Worm (Caenorhabditis elegans): Measurements from ENCODE around the gene F21C10.3.

The F21C10.3 gene

ce11 chrV:9123186-9123585 lies 4.7 kb upstream of the F21C10.3 start, which contains the start of gene F21C10.11:
Gene F21C10.11 (plus strand): TSS chrV:9123486.
- no peak for TF ChIP-seq hmbx-1 (tag; optimal IDR thresholded peaks at IDR 0.05)
- TF ChIP-seq ceh-36 (tag; optimal IDR thresholded peaks at IDR 0.05) = no peak
- TF ChIP-seq F13C5.2 (tag; optimal IDR thresholded peaks at IDR 0.05) = no peak
- no peak for TF ChIP-seq hmg-4 (GFP tag; optimal IDR thresholded peaks at IDR 0.05)

ce11 chrV:9124180-9124579 lies 3.7 kb upstream of the F21C10.3 start, which contains the start of gene F21C10.6:
Gene F21C10.6 (plus strand): TSS chrV:9124480.
- no peak for TF ChIP-seq ets-7 (tag; optimal IDR thresholded peaks at IDR 0.05)
- TF ChIP-seq scrt-1 (GFP tag; IDR thresholded peaks at IDR 0.05) = no peak
- no peak for TF ChIP-seq sea-1 (GFP tag; conservative IDR thresholded peaks at IDR 0.05)
- no peak for TF ChIP-seq ceh-13 (GFP tag; optimal IDR thresholded peaks at IDR 0.05)
- no peak for TF ChIP-seq F13C5.2 (tag; optimal IDR thresholded peaks at IDR 0.05)
- TF ChIP-seq ama-1 (optimal IDR thresholded peaks at IDR 0.05) = no peak
- TF ChIP-seq hnd-1 (tag; optimal IDR thresholded peaks at IDR 0.05) = no peak

DNA sequence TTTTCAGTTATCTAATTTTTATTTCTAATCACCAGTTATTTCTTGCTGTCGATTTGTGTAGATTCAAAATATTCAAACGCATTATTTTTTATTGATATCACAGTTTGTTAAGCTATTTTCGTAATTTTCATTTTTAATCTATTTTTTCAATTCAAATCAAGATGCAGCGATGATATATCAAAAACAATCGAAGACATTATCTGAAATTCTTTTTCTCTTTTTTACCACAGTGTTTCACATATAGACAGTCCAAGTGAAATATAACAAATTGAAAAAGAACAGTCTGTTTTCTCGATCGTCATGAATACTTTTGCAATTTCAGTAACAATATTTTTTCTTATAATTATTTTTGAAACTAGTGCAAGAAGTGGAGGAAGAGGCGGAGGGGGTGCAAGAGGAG lies 2.5 kb upstream of the F21C10.3 start, which contains the start of gene F21C10.5:
F21C10.5 (plus strand) TSS at position 301 of the 400 bp plus-strand sequence.
- TF ChIP-seq F13C5.2 (tag; optimal IDR thresholded peaks at IDR 0.05) (no peak), tbx-11 (GFP tag; IDR thresholded peaks at IDR 0.05) (no peak), hmg-4 (GFP tag; optimal IDR thresholded peaks at IDR 0.05) (no peak), sea-1 (GFP tag; conservative IDR thresholded peaks at IDR 0.05) (no peak), ets-7 (tag; optimal IDR thresholded peaks at IDR 0.05) (no peak), flt-1 (GFP tag; IDR thresholded peaks at IDR 0.05) (no peak), tra-4 (tag; optimal IDR thresholded peaks at IDR 0.05) (no peak), scrt-1 (GFP tag; IDR thresholded peaks at IDR 0.05) (no peak), ceh-36 (tag; optimal IDR thresholded peaks at IDR 0.05) (no peak), tbx-37 (GFP tag; conservative IDR thresholded peaks at IDR 0.05) (no peak), ceh-13 (GFP tag; optimal IDR thresholded peaks at IDR 0.05) (no peak), B0310.2 (tag; optimal IDR thresholded peaks at IDR 0.05) (no peak), ama-1 (optimal IDR thresholded peaks at IDR 0.05) (no peak), pes-1 (GFP tag; IDR thresholded peaks at IDR 0.05) (no peak)

DNA sequence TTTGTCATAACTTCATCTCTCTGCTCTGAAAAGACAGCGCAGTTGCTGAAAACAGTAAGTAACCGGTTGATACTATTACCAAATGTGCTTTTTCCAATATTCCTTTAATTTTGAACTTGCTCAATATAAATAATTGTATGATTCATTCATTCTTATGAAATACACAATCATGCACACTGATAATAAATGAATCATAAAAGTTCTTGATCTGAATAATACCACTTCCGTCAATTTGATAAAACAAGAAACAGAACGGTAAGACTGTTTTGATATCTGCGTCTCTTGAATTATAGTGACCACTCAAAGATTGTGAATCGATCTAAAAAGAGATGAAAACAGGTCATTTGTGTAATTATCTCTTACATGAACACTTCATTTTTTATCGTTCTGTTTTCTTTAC lies 1.6 kb upstream of the F21C10.3 start, which contains the start of gene F21C10.4:
F21C10.4 (plus strand) TSS at position 301 of the 400 bp plus-strand sequence.
- no peak for TF ChIP-seq B0310.2 (tag; optimal IDR thresholded peaks at IDR 0.05)
- TF ChIP-seq sea-1 (GFP tag; conservative IDR thresholded peaks at IDR 0.05) = no peak
- TF ChIP-seq tra-4 (tag; optimal IDR thresholded peaks at IDR 0.05) = no peak
- no peak for TF ChIP-seq pes-1 (GFP tag; IDR thresholded peaks at IDR 0.05)
- TF ChIP-seq aly-1 (tag; optimal IDR thresholded peaks at IDR 0.05) = no peak
- TF ChIP-seq ets-7 (tag; optimal IDR thresholded peaks at IDR 0.05) = no peak
- TF ChIP-seq flt-1 (GFP tag; IDR thresholded peaks at IDR 0.05) = no peak
- TF ChIP-seq hnd-1 (tag; optimal IDR thresholded peaks at IDR 0.05) = no peak
- no peak for TF ChIP-seq ceh-36 (tag; optimal IDR thresholded peaks at IDR 0.05)
- TF ChIP-seq ama-1 (optimal IDR thresholded peaks at IDR 0.05) = no peak

- no peak for TF ChIP-seq scrt-1 (GFP tag; IDR thresholded peaks at IDR 0.05)
- TF ChIP-seq hnd-1 (tag; optimal IDR thresholded peaks at IDR 0.05) = no peak
- TF ChIP-seq sea-1 (GFP tag; conservative IDR thresholded peaks at IDR 0.05) = no peak
- TF ChIP-seq B0310.2 (tag; optimal IDR thresholded peaks at IDR 0.05) = no peak
- no peak for TF ChIP-seq ama-1 (optimal IDR thresholded peaks at IDR 0.05)
- TF ChIP-seq tbx-37 (GFP tag; conservative IDR thresholded peaks at IDR 0.05) = no peak
- TF ChIP-seq flt-1 (GFP tag; IDR thresholded peaks at IDR 0.05) = no peak
- TF ChIP-seq tbx-11 (GFP tag; IDR thresholded peaks at IDR 0.05) = no peak
- TF ChIP-seq ceh-36 (tag; optimal IDR thresholded peaks at IDR 0.05) = no peak
- TF ChIP-seq hmbx-1 (tag; optimal IDR thresholded peaks at IDR 0.05) = no peak
- no peak for TF ChIP-seq ceh-13 (GFP tag; optimal IDR thresholded peaks at IDR 0.05)
- TF ChIP-seq ets-7 (tag; optimal IDR thresholded peaks at IDR 0.05) = no peak
- no peak for TF ChIP-seq F13C5.2 (tag; optimal IDR thresholded peaks at IDR 0.05)
- TF ChIP-seq hmg-4 (GFP tag; optimal IDR thresholded peaks at IDR 0.05) = no peak
These were observed 689 bp downstream of the F21C10.3 start for ce11 chrV:9128562-9128961.

DNA sequence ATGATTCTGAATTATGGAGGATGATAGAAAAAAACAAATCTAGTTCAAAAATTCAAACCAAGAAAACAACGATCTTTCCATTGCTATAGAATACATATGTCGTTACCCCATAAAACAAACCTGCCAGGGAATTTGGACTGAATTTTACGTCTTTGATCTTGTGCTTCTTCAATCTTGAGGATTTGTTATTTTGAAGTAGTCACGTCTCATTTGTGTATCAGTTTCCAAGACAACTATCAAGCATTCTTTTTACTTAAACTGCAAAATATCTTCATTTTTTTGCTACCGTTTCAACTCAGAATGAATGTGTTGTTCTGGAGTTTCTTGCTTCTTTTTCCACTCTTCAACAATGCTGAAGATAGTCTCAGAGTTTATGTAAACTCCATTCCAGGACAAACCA lies 2.9 kb downstream of the F21C10.3 start, which contains the start of gene F21C10.19:
F21C10.19 (plus strand) TSS at position 301 of the 400 bp plus-strand sequence.
- TF ChIP-seq B0310.2 (tag; optimal IDR thresholded peaks at IDR 0.05) (no peak), ama-1 (optimal IDR thresholded peaks at IDR 0.05) (no peak), hnd-1 (tag; optimal IDR thresholded peaks at IDR 0.05) (no peak), ceh-36 (tag; optimal IDR thresholded peaks at IDR 0.05) (no peak), hmg-4 (GFP tag; optimal IDR thresholded peaks at IDR 0.05) (no peak), ceh-13 (GFP tag; optimal IDR thresholded peaks at IDR 0.05) (no peak), hmbx-1 (tag; optimal IDR thresholded peaks at IDR 0.05) (no peak), ets-7 (tag; optimal IDR thresholded peaks at IDR 0.05) (no peak), sea-1 (GFP tag; conservative IDR thresholded peaks at IDR 0.05) (no peak), tbx-37 (GFP tag; conservative IDR thresholded peaks at IDR 0.05) (no peak), aly-1 (tag; optimal IDR thresholded peaks at IDR 0.05) (no peak), pes-1 (GFP tag; IDR thresholded peaks at IDR 0.05) (no peak), F13C5.2 (tag; optimal IDR thresholded peaks at IDR 0.05) (no peak), tra-4 (tag; optimal IDR thresholded peaks at IDR 0.05) (no peak)

DNA sequence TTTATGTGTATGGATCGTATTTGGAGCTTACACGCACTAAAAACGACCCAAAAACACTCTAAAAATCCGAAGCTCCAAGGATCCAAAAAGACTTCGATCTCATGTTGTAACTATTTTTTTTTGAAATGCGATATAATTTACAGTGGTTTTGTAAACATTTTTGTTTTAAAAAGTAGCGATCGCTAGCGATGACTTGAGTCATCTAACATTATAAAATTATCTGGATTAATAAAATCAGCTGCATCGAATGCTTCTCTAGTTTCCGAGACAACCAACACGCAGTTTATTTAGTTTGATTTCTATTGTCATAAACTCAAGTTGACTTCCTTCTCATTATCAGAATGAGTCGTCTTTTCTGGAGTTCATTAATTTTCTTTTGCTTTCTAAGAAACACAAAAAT lies 4.2 kb downstream of the F21C10.3 start, which contains the start of gene F21C10.1:
F21C10.1 (plus strand) TSS at position 301 of the 400 bp plus-strand sequence.
- TF ChIP-seq tbx-37 (GFP tag; conservative IDR thresholded peaks at IDR 0.05) (no peak), hmg-4 (GFP tag; optimal IDR thresholded peaks at IDR 0.05) (no peak), scrt-1 (GFP tag; IDR thresholded peaks at IDR 0.05) (no peak), ceh-13 (GFP tag; optimal IDR thresholded peaks at IDR 0.05) (no peak), hmbx-1 (tag; optimal IDR thresholded peaks at IDR 0.05) (no peak), sea-1 (GFP tag; conservative IDR thresholded peaks at IDR 0.05) (no peak), aly-1 (tag; optimal IDR thresholded peaks at IDR 0.05) (no peak)

DNA sequence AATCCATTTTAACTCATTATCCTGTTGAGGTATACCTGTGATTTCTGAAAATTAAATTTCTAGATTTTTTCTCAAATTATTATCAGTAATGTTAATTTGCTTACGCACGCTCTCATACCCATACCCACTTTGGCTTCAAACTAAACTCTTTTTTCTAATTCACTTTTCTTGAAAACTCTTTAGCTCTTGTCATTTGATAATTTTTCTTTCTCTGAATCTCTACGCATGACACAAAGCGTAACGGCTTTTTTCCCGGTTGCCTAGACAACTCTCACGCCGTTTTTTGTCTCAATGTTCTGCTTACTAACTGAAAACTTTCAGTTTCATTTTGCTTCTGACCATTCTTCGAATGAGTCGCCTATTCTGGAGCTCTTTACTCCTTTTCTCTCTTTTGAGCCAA lies 6.1 kb downstream of the F21C10.3 start, which contains the start of gene B0222.1:
B0222.1 (plus strand) TSS at position 306 of the 400 bp plus-strand sequence.
- TF ChIP-seq ets-7 (tag; optimal IDR thresholded peaks at IDR 0.05) (no peak), aly-1 (tag; optimal IDR thresholded peaks at IDR 0.05) (no peak), hmbx-1 (tag; optimal IDR thresholded peaks at IDR 0.05) (no peak), hmg-4 (GFP tag; optimal IDR thresholded peaks at IDR 0.05) (no peak), tbx-37 (GFP tag; conservative IDR thresholded peaks at IDR 0.05) (no peak), tra-4 (tag; optimal IDR thresholded peaks at IDR 0.05) (no peak), B0310.2 (tag; optimal IDR thresholded peaks at IDR 0.05) (no peak), F13C5.2 (tag; optimal IDR thresholded peaks at IDR 0.05) (no peak), hnd-1 (tag; optimal IDR thresholded peaks at IDR 0.05) (no peak), scrt-1 (GFP tag; IDR thresholded peaks at IDR 0.05) (no peak), sea-1 (GFP tag; conservative IDR thresholded peaks at IDR 0.05) (no peak), ama-1 (optimal IDR thresholded peaks at IDR 0.05) (no peak), ceh-13 (GFP tag; optimal IDR thresholded peaks at IDR 0.05) (no peak), pes-1 (GFP tag; IDR thresholded peaks at IDR 0.05) (no peak), tbx-11 (GFP tag; IDR thresholded peaks at IDR 0.05) (no peak), ceh-36 (tag; optimal IDR thresholded peaks at IDR 0.05) (no peak), flt-1 (GFP tag; IDR thresholded peaks at IDR 0.05) (no peak)
